Worm (Caenorhabditis elegans) whole organism, late embryonic: Measurements from ENCODE around the gene F59G1.4.

Experiments used
- hlh-30 ChIP-seq: sonication (generic microtip); optimal IDR thresholded peaks from 2 replicates; lab custom pipeline; 2017; ENCODE audit warnings: antibody characterized with exemption, missing genetic modification characterization, missing compliant biosample characterization; ENCODE audit not compliant: insufficient read depth
- sox-2 ChIP-seq: fragments of 200-800 bp; sonication (Bioruptor generic); IDR thresholded peaks from 2 replicates; pipeline ENCODE4 v1.3.6; 2022; ENCODE audit warnings: missing genetic modification reagents, missing genetic modification characterization, missing compliant biosample characterization

- TF ChIP-seq sox-2 (GFP tag; lab: Robert Waterston, UW), result no peak
- no peak for TF ChIP-seq hlh-30 (tag; lab: Kevin White, UChicago)
Observed at ce11 chrII:5944268-5944667, 48.3 kb downstream of the F59G1.4 start, which contains the start of gene B0034.2.
